Fruit fly (Drosophila melanogaster): ENCODE measurements around the gene cv-c.
A peak's percentile ranks its signal among the peaks of the same experiment; 100 is the strongest.

The cv-c gene

DNA sequence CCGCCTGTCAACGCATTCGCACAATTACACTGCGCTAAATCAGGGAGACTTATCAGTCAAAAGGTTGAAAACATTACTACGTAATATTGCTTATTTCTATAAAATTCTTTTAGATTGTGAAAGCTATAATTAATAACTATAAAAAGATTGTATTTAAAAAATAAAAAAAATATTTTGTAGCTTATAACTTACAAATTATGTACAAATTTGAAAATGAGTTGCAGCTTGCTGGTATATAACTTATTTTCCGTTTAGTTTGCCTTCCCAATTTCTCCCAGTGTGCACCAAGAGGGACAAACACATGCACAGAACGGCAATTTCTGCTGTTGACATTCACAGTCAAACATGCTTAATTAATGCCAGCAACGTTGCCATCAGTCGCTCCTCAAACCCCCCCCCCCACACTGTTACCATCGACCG, 127.8 kb downstream of the cv-c start (continued):
- TF ChIP-seq fd59A (GFP tag; optimal IDR thresholded peaks at IDR 0.05) (peak; percentile 71), CG34406 (GFP tag; optimal IDR thresholded peaks at IDR 0.05) (peak; percentile 89), esn (GFP tag; optimal IDR thresholded peaks at IDR 0.05) (peak; percentile 83), CG1621 (tag; optimal IDR thresholded peaks at IDR 0.05) (peak; percentile 73), cyc (GFP tag; optimal IDR thresholded peaks at IDR 0.05) (peak; percentile 83), CG11902 (GFP tag; optimal IDR thresholded peaks at IDR 0.05) (peak; percentile 81), Sox15 (GFP tag; optimal IDR thresholded peaks at IDR 0.05) (peak; percentile 79), ss (GFP tag; optimal IDR thresholded peaks at IDR 0.05) (peak; percentile 69 to 90), CG9139 (GFP tag; optimal IDR thresholded peaks at IDR 0.05) (peak; percentile 84), CG15336 (GFP tag; IDR thresholded peaks at IDR 0.05) (peak; percentile 89), Hr39 (GFP tag; optimal IDR thresholded peaks at IDR 0.05) (peak; percentile 52), Sox102F (GFP tag; optimal IDR thresholded peaks at IDR 0.05) (peak; percentile 61), salr (GFP tag; optimal IDR thresholded peaks at IDR 0.05) (peak; percentile 52 to 73), CG8319 (GFP tag; optimal IDR thresholded peaks at IDR 0.05) (peak; percentile 84), CG32006 (GFP tag; optimal IDR thresholded peaks at IDR 0.05) (peak; percentile 91), svp (GFP tag) (peak; percentile 87), acj6 (GFP tag; optimal IDR thresholded peaks at IDR 0.05) (peak; percentile 88), Eip78C (GFP tag) (peak; percentile 90), vri (GFP tag; optimal IDR thresholded peaks at IDR 0.05) (peak; percentile 28), CG3919 (GFP tag; optimal IDR thresholded peaks at IDR 0.05) (peak; percentile 91), topi (GFP tag; optimal IDR thresholded peaks at IDR 0.05) (peak; percentile 77), dac (GFP tag; optimal IDR thresholded peaks at IDR 0.05) (peak; percentile 77), Ets96B (tag; optimal IDR thresholded peaks at IDR 0.05) (peak; percentile 73), CG11294 (GFP tag; IDR thresholded peaks at IDR 0.05) (peak; percentile 60; the same call in 1 of the 2 replicates), CG31627 (GFP tag; optimal IDR thresholded peaks at IDR 0.05) (peak; percentile 64), lz (GFP tag; optimal IDR thresholded peaks at IDR 0.05) (peak; percentile 77), Ets21C (GFP tag; optimal IDR thresholded peaks at IDR 0.05) (peak; percentile 56), CG6792 (GFP tag; optimal IDR thresholded peaks at IDR 0.05) (peak; percentile 90), CG6808 (GFP tag; optimal IDR thresholded peaks at IDR 0.05) (peak; percentile 91), CG4318 (GFP tag; optimal IDR thresholded peaks at IDR 0.05) (peak; percentile 80), CG6163 (GFP tag; IDR thresholded peaks at IDR 0.05) (peak; percentile 81), achi (GFP tag; optimal IDR thresholded peaks at IDR 0.05) (peak; percentile 87), Hr4 (GFP tag; optimal IDR thresholded peaks at IDR 0.05) (peak; percentile 71), OdsH (GFP tag; optimal IDR thresholded peaks at IDR 0.05) (peak; percentile 89), CG10631 (GFP tag; optimal IDR thresholded peaks at IDR 0.05) (peak; percentile 88), Gug (GFP tag; IDR thresholded peaks at IDR 0.05) (peak; percentile 83)

DNA sequence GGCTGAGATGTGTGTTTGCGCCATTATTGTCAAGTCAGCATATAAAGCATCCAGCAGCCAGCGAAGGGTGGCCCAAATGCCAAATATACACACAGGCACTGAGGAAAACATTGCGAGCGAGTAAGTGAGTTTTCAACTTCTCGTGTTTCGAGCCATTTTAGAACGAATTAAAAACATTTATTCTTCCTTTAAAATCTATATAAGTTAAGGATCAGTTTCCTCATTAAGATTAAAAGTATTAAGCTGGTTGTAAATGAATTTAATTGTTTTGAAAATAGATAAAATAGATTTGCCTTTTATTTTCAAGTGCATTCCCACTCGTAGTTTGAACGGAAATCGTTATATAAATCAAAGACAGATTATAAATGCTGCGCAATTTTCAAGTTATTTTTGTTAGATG, 130.1 kb downstream of the cv-c start:
- TF ChIP-seq topi (GFP tag; optimal IDR thresholded peaks at IDR 0.05): peak; percentile 5
- peak; percentile 48 for TF ChIP-seq Eip78C (GFP tag)
- no peak for TF ChIP-seq fd59A (GFP tag; optimal IDR thresholded peaks at IDR 0.05)
- TF ChIP-seq Eip75B (GFP tag; optimal IDR thresholded peaks at IDR 0.05): no peak
- TF ChIP-seq Met (GFP tag; optimal IDR thresholded peaks at IDR 0.05): peak; percentile 20

DNA sequence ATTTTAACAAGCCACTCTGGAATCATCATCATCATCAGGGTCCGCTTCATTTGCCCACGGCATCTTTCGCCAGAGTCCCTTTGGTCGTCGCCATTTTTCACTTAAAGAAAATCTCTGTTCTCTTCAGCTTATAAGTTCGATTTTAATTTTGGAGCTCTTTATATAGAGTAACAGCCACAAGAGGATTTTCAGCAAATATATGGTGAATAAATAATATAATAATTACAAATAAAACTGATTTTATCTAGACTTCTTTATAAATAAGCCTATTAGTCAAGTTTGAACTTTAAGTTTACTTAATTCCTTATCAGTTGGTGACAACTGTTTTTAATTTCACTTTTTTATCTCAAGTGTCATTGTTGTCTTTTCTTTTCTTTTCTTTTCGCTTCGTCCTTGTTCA, 133.0 kb downstream of the cv-c start:
- TF ChIP-seq Eip78C (GFP tag): peak; percentile 67
- no peak for TF ChIP-seq CG8632 (GFP tag; optimal IDR thresholded peaks at IDR 0.05)

Measured in whole organism, prepupa.